Fruit fly (Drosophila melanogaster) whole organism, pupa: ENCODE data around the gene cry.

Experiments used
- CG10348 ChIP-seq: fragments of 200-800 bp; sonication (Bioruptor generic); IDR thresholded peaks from 2 replicates; pipeline ENCODE4 v1.3.6; 2022; ENCODE audit warnings: missing biosample characterization, missing genetic modification characterization
- CG12605 ChIP-seq: fragments of 200-800 bp; sonication (Bioruptor generic); IDR thresholded peaks from 2 replicates; pipeline ENCODE4 v1.3.6; 2022; ENCODE audit warnings: missing biosample characterization, missing genetic modification characterization
- CG13204 ChIP-seq: fragments of 200-800 bp; sonication (Bioruptor generic); optimal IDR thresholded peaks from 2 replicates; lab custom pipeline; 2018; ENCODE audit warnings: missing biosample characterization, mild to moderate bottlenecking, missing genetic modification characterization, moderate library complexity
- CG14655 ChIP-seq: fragments of 200-800 bp; sonication (Bioruptor generic); optimal IDR thresholded peaks from 3 replicates; lab custom pipeline; 2017; ENCODE audit warnings: mild to moderate bottlenecking, missing biosample characterization, missing genetic modification reagents, missing genetic modification characterization
- CG15710 ChIP-seq: fragments of 200-800 bp; sonication (Bioruptor generic); optimal IDR thresholded peaks from 2 replicates; lab custom pipeline; 2018; ENCODE audit warnings: missing biosample characterization, mild to moderate bottlenecking, missing genetic modification characterization, moderate library complexity
- CG17806 ChIP-seq: fragments of 200-800 bp; sonication (Bioruptor generic); optimal IDR thresholded peaks from 2 replicates; lab custom pipeline; 2018; ENCODE audit warnings: missing biosample characterization, mild to moderate bottlenecking, missing genetic modification characterization, moderate library complexity
- CG34367 ChIP-seq: fragments of 200-800 bp; sonication (Bioruptor generic); optimal IDR thresholded peaks from 2 replicates; lab custom pipeline; 2018; ENCODE audit warnings: missing biosample characterization, mild to moderate bottlenecking, missing genetic modification characterization
- CG4496 ChIP-seq: fragments of 200-800 bp; sonication (Bioruptor generic); IDR thresholded peaks from 3 replicates; pipeline ENCODE4 v1.3.6; 2022; ENCODE audit warnings: missing biosample characterization, missing genetic modification characterization
- CG8159 ChIP-seq: fragments of 200-800 bp; sonication (Bioruptor generic); optimal IDR thresholded peaks from 3 replicates; lab custom pipeline; 2018; ENCODE audit warnings: missing biosample characterization, mild to moderate bottlenecking, missing genetic modification characterization, moderate library complexity
- CG8301 ChIP-seq: fragments of 200-800 bp; sonication (Bioruptor generic); optimal IDR thresholded peaks from 2 replicates; lab custom pipeline; 2018; ENCODE audit warnings: missing biosample characterization, mild to moderate bottlenecking, missing genetic modification characterization
- D1 ChIP-seq: fragments of 200-800 bp; sonication (Bioruptor generic); optimal IDR thresholded peaks from 2 replicates; lab custom pipeline; 2018; ENCODE audit warnings: missing biosample characterization, mild to moderate bottlenecking, missing genetic modification characterization, moderate library complexity
- Ets98B ChIP-seq: fragments of 200-800 bp; sonication (Bioruptor generic); IDR thresholded peaks from 2 replicates; pipeline ENCODE4 v1.3.6; 2022; ENCODE audit warnings: missing biosample characterization, missing genetic modification characterization
- Pif1A ChIP-seq: fragments of 200-800 bp; sonication (Bioruptor generic); optimal IDR thresholded peaks from 3 replicates; lab custom pipeline; 2016; ENCODE audit warnings: missing biosample characterization, missing genetic modification characterization
- fd96Ca ChIP-seq: fragments of 200-800 bp; sonication (Bioruptor generic); IDR thresholded peaks from 3 replicates; pipeline ENCODE4 v1.3.6; 2022; ENCODE audit warnings: missing biosample characterization, missing genetic modification characterization
- gl ChIP-seq: fragments of 200-800 bp; sonication (Bioruptor generic); optimal IDR thresholded peaks from 2 replicates; lab custom pipeline; 2018; ENCODE audit warnings: missing biosample characterization, mild to moderate bottlenecking, missing genetic modification characterization

The cry gene

dm6 chr3R:19256477-19256876 is 44.5 kb downstream of the cry start, which contains the start of gene CG14280:
TSS of gene CG14280 (plus strand) at chr3R:19256777.
- TF ChIP-seq CG8159 (tag; lab: Kevin White, UChicago) = no peak
- TF ChIP-seq D1 (tag; lab: Kevin White, UChicago) = no peak
- no peak for TF ChIP-seq CG4496 (GFP tag; lab: Robert Waterston, UW)
- TF ChIP-seq CG13204 (GFP tag; lab: Kevin White, UChicago) = no peak
- TF ChIP-seq CG10348 (GFP tag; lab: Robert Waterston, UW) = no peak
- no peak for TF ChIP-seq Ets98B (GFP tag; lab: Robert Waterston, UW)
- TF ChIP-seq CG14655 (GFP tag; lab: Kevin White, UChicago) = no peak
- no peak for TF ChIP-seq CG15710
- TF ChIP-seq fd96Ca (GFP tag; lab: Robert Waterston, UW) = no peak
- no peak for TF ChIP-seq Pif1A (GFP tag; lab: Kevin White, UChicago)
- TF ChIP-seq gl (tag; lab: Kevin White, UChicago) = no peak
- TF ChIP-seq CG12605 = no peak

DNA sequence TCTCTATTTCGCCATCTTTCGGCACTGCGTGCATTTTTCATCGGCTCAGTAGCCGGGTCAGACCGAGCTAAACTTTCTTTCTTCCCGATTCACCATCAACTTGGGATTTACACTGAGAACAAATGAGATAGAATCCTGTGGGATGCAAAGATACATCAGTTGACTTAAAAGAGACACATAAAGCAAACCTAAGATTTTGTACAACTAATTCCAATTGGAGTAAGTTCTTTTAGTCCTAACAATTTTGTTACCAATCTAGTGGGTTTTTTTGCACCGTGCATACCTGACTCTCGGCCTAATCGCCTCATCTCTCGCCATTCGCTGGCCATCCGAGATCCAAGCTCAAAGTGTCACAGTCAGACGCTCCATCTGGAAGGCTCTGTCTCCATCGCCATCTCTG is 52.8 kb downstream of the cry start:
- TF ChIP-seq CG10348 (GFP tag; lab: Robert Waterston, UW) = no peak
- peak; percentile 67; the same call in 2 of the 3 replicates for TF ChIP-seq fd96Ca (GFP tag; lab: Robert Waterston, UW)
- TF ChIP-seq CG17806 (tag; lab: Kevin White, UChicago) = no peak
- no peak for TF ChIP-seq CG8159 (tag; lab: Kevin White, UChicago)
- no peak for TF ChIP-seq CG34367 (tag; lab: Kevin White, UChicago)
- TF ChIP-seq CG12605 = no peak
- TF ChIP-seq CG14655 (GFP tag; lab: Kevin White, UChicago) = peak; percentile 62
- TF ChIP-seq Pif1A (GFP tag; lab: Kevin White, UChicago) = peak; percentile 39
- peak; percentile 54; the same call in 2 of the 3 replicates for TF ChIP-seq CG4496 (GFP tag; lab: Robert Waterston, UW)
- TF ChIP-seq CG8301 (tag; lab: Kevin White, UChicago) = peak; percentile 60
- peak; percentile 33; the same call in 1 of the 2 replicates for TF ChIP-seq Ets98B (GFP tag; lab: Robert Waterston, UW)
